Worm (Caenorhabditis elegans) whole organism, midembryonic: Measurements from ENCODE around the gene srh-19.

ENCODE experiments used
- T22C8.4 ChIP-seq: fragments of 200-800 bp; sonication (Bioruptor generic); IDR thresholded peaks from 2 replicates; pipeline ENCODE4 v1.3.6; 2022; ENCODE audit warnings: missing genetic modification characterization, missing compliant biosample characterization
- cog-1 ChIP-seq: sonication (generic microtip); optimal IDR thresholded peaks from 2 replicates; lab custom pipeline; 2016; ENCODE audit warnings: missing genetic modification characterization, missing compliant biosample characterization
- flt-1 ChIP-seq: fragments of 200-800 bp; sonication (Bioruptor generic); IDR thresholded peaks from 2 replicates; pipeline ENCODE4 v1.3.6; 2022; ENCODE audit warnings: missing genetic modification characterization, missing compliant biosample characterization
- klf-2 ChIP-seq: fragments of 200-800 bp; sonication (Bioruptor generic); conservative IDR thresholded peaks from 2 replicates; pipeline ENCODE4 v1.3.6; 2022; ENCODE audit warnings: missing genetic modification reagents, missing genetic modification characterization, missing compliant biosample characterization
- med-1 ChIP-seq: sonication (generic microtip); optimal IDR thresholded peaks from 2 replicates; lab custom pipeline; 2017; ENCODE audit warnings: missing genetic modification characterization, mild to moderate bottlenecking, missing compliant biosample characterization, antibody characterized with exemption, missing genetic modification reagents; ENCODE audit not compliant: insufficient read depth
- ref-1 ChIP-seq: fragments of 200-800 bp; sonication (Bioruptor generic); conservative IDR thresholded peaks from 2 replicates; pipeline ENCODE4 v1.3.6; 2022; ENCODE audit warnings: missing genetic modification reagents, missing genetic modification characterization, missing compliant biosample characterization
- ztf-29 ChIP-seq: fragments of 200-800 bp; sonication (Bioruptor generic); IDR thresholded peaks from 2 replicates; pipeline ENCODE4 v1.3.6; 2022; ENCODE audit warnings: missing genetic modification reagents, missing genetic modification characterization, missing compliant biosample characterization

DNA sequence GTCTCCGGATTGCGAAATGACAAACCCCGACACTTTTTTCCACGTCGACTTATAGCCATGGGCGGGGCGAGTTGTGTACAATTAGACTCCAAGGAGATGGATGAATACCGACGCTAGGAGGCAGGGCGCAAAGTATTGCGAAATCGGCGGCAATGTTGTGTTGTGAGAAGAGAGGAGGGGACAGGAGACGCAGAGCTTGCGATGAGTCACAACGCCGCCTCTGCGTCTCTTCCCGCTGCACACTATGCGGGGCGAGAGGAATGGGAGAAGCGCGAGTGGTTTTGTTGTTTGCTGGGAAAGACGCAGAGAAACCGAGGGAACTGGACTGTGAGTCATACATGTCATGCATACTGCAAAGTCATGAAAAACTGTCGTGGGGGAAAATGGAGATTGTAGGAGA lies 41.4 kb downstream of the srh-19 start:
- TF ChIP-seq flt-1 (GFP tag; lab: Robert Waterston, UW) (peak; percentile 45), T22C8.4 (GFP tag; lab: Robert Waterston, UW) (0 out of 2 replicates have a peak, but pooled peaks have one; percentile 10), ztf-29 (GFP tag; lab: Robert Waterston, UW) (no peak), klf-2 (GFP tag; lab: Robert Waterston, UW) (no peak), cog-1 (tag; lab: Kevin White, UChicago) (peak; percentile 90), ref-1 (no peak), med-1 (GFP tag; lab: Kevin White, UChicago) (no peak)
